Fruit fly (Drosophila melanogaster) whole organism, embryonic: ENCODE measurements around the gene dyl.

ENCODE experiments used
- Aef1 ChIP-seq: fragments of 200-800 bp; sonication (Bioruptor generic); IDR thresholded peaks from 3 replicates; pipeline ENCODE4 v1.3.6; 2022; ENCODE audit warnings: missing biosample characterization, missing genetic modification characterization
- Asciz ChIP-seq: fragments of 200-800 bp; sonication (Bioruptor generic); optimal IDR thresholded peaks from 2 replicates; lab custom pipeline; 2017; ENCODE audit warnings: missing biosample characterization, mild to moderate bottlenecking, missing genetic modification characterization, missing genetic modification reagents
- B-H2 ChIP-seq: fragments of 200-800 bp; sonication (Bioruptor generic); optimal IDR thresholded peaks from 2 replicates; lab custom pipeline; 2018; ENCODE audit warnings: missing biosample characterization, mild to moderate bottlenecking, missing genetic modification characterization
- BEAF-32 ChIP-seq: fragments of 200-800 bp; sonication (Bioruptor generic); optimal IDR thresholded peaks from 3 replicates; lab custom pipeline; 2017; ENCODE audit warnings: missing biosample characterization, missing genetic modification characterization, mild to moderate bottlenecking, moderate library complexity, missing genetic modification reagents
- Bgb ChIP-seq: fragments of 200-800 bp; sonication (Bioruptor generic); IDR thresholded peaks from 2 replicates; pipeline ENCODE4 v1.3.6; 2022; ENCODE audit warnings: missing biosample characterization, missing genetic modification characterization; ENCODE audit not compliant: partially characterized antibody
- Blimp-1 ChIP-seq: fragments of 200-800 bp; sonication (Bioruptor generic); optimal IDR thresholded peaks from 3 replicates; lab custom pipeline; 2018; ENCODE audit warnings: missing biosample characterization, missing genetic modification characterization, mild to moderate bottlenecking, moderate library complexity, missing genetic modification reagents
- Bteb2 ChIP-seq: fragments of 200-800 bp; sonication (Bioruptor generic); optimal IDR thresholded peaks from 2 replicates; lab custom pipeline; 2016; ENCODE audit warnings: missing biosample characterization, missing genetic modification characterization
- CG10267 ChIP-seq: fragments of 200-800 bp; sonication (Bioruptor generic); optimal IDR thresholded peaks from 2 replicates; lab custom pipeline; 2018; ENCODE audit warnings: missing biosample characterization, mild to moderate bottlenecking, missing genetic modification characterization, moderate library complexity
- CG12659 ChIP-seq: fragments of 200-800 bp; sonication (Bioruptor generic); optimal IDR thresholded peaks from 3 replicates; lab custom pipeline; 2017; ENCODE audit warnings: mild to moderate bottlenecking, missing biosample characterization, missing genetic modification reagents, missing genetic modification characterization
- CG12769 ChIP-seq: fragments of 200-800 bp; sonication (Bioruptor generic); optimal IDR thresholded peaks from 2 replicates; lab custom pipeline; 2019; ENCODE audit warnings: missing biosample characterization, mild to moderate bottlenecking, missing genetic modification characterization, moderate library complexity
- CG13123 ChIP-seq: fragments of 200-800 bp; sonication (Bioruptor generic); optimal IDR thresholded peaks from 2 replicates; lab custom pipeline; 2016; ENCODE audit warnings: missing biosample characterization, missing genetic modification characterization
- CG15073 ChIP-seq: fragments of 200-800 bp; sonication (Bioruptor generic); optimal IDR thresholded peaks from 2 replicates; lab custom pipeline; 2016; ENCODE audit warnings: missing biosample characterization, missing genetic modification characterization
- CG1647 ChIP-seq: fragments of 200-800 bp; sonication (Bioruptor generic); optimal IDR thresholded peaks from 3 replicates; lab custom pipeline; 2016; ENCODE audit warnings: missing biosample characterization, missing genetic modification characterization
- CG17186 ChIP-seq: fragments of 200-800 bp; sonication (Bioruptor generic); optimal IDR thresholded peaks from 3 replicates; lab custom pipeline; 2017; ENCODE audit warnings: missing biosample characterization, missing genetic modification reagents, missing genetic modification characterization
- CG17359 ChIP-seq: fragments of 200-800 bp; sonication (Bioruptor generic); optimal IDR thresholded peaks from 3 replicates; lab custom pipeline; 2018; ENCODE audit warnings: missing biosample characterization, mild to moderate bottlenecking, missing genetic modification characterization, moderate library complexity
- CG17802 ChIP-seq: fragments of 200-800 bp; sonication (Bioruptor generic); optimal IDR thresholded peaks from 2 replicates; lab custom pipeline; 2018; ENCODE audit warnings: missing biosample characterization, mild to moderate bottlenecking, missing genetic modification characterization, moderate library complexity
- CG2712 ChIP-seq: fragments of 200-800 bp; optimal IDR thresholded peaks from 3 replicates; lab custom pipeline; 2019; ENCODE audit warnings: missing biosample characterization, mild to moderate bottlenecking, missing genetic modification characterization, moderate library complexity
- CG4854 ChIP-seq: fragments of 200-800 bp; sonication (Bioruptor generic); optimal IDR thresholded peaks from 2 replicates; lab custom pipeline; 2016; ENCODE audit warnings: missing biosample characterization, missing genetic modification characterization, inconsistent platforms
- CG5953 ChIP-seq: fragments of 200-800 bp; sonication (Bioruptor generic); IDR thresholded peaks from 2 replicates; pipeline ENCODE4 v1.3.6; 2022; ENCODE audit warnings: missing biosample characterization, missing genetic modification characterization
- CG6854 ChIP-seq: fragments of 200-800 bp; sonication (Bioruptor generic); optimal IDR thresholded peaks from 3 replicates; lab custom pipeline; 2017; ENCODE audit warnings: missing biosample characterization, mild to moderate bottlenecking, missing genetic modification characterization
- CG9932 ChIP-seq: fragments of 200-800 bp; sonication (Bioruptor generic); IDR thresholded peaks from 2 replicates; pipeline ENCODE4 v1.3.6; 2022; ENCODE audit warnings: missing biosample characterization, missing genetic modification characterization
- Dll ChIP-seq: fragments of 200-800 bp; sonication (Bioruptor generic); IDR thresholded peaks from 4 replicates; pipeline ENCODE4 v1.3.6; 2022; ENCODE audit warnings: missing biosample characterization, missing genetic modification characterization; ENCODE audit not compliant: partially characterized antibody
- Dref ChIP-seq: fragments of 200-800 bp; sonication (Bioruptor generic); IDR thresholded peaks from 2 replicates; pipeline ENCODE4 v1.3.6; 2022; ENCODE audit warnings: missing biosample characterization, missing genetic modification characterization
- H2.0 ChIP-seq: fragments of 200-800 bp; sonication (Bioruptor generic); IDR thresholded peaks from 2 replicates; pipeline ENCODE4 v1.3.6; 2022; ENCODE audit warnings: missing biosample characterization, missing genetic modification characterization
- HLH3B ChIP-seq: fragments of 200-800 bp; sonication (Bioruptor generic); IDR thresholded peaks from 2 replicates; pipeline ENCODE4 v1.3.6; 2022; ENCODE audit warnings: missing biosample characterization, missing genetic modification characterization
- MBD-R2 ChIP-seq: fragments of 200-800 bp; sonication (Bioruptor generic); IDR thresholded peaks from 2 replicates; pipeline ENCODE4 v1.3.6; 2022; ENCODE audit warnings: missing biosample characterization, missing genetic modification characterization
- Nf-YC ChIP-seq: fragments of 200-800 bp; optimal IDR thresholded peaks from 3 replicates; lab custom pipeline; 2019; ENCODE audit warnings: missing biosample characterization, mild to moderate bottlenecking, missing genetic modification characterization, moderate library complexity
- Rfx ChIP-seq: fragments of 200-800 bp; sonication (Bioruptor generic); IDR thresholded peaks from 2 replicates; pipeline ENCODE4 v1.3.6; 2022; ENCODE audit warnings: missing biosample characterization, missing genetic modification characterization
- Trl ChIP-seq, 3 experiments: fragments of >200 bp in 2 of 3; fragments of 200-800 bp in 1 of 3; sonication (Bioruptor generic) in 1 of 3; optimal IDR thresholded peaks; 2 replicates in 1 of 3; 3 replicates in 2 of 3; lab custom pipeline; 2016 to 2017; ENCODE audit warnings: missing biosample characterization in 1 of 3, missing genetic modification characterization in 1 of 3
- YL-1 ChIP-seq: fragments of 200-800 bp; sonication (Bioruptor generic); optimal IDR thresholded peaks from 3 replicates; lab custom pipeline; 2017; ENCODE audit warnings: missing biosample characterization, mild to moderate bottlenecking, missing genetic modification characterization
- ato ChIP-seq: fragments of 200-800 bp; sonication (Bioruptor generic); IDR thresholded peaks from 2 replicates; pipeline ENCODE4 v1.3.6; 2022; ENCODE audit warnings: missing biosample characterization, missing genetic modification characterization; ENCODE audit not compliant: partially characterized antibody
- bbx ChIP-seq: fragments of 200-800 bp; sonication (Bioruptor generic); IDR thresholded peaks from 2 replicates; pipeline ENCODE4 v1.3.6; 2022; ENCODE audit warnings: missing biosample characterization, missing genetic modification characterization; ENCODE audit not compliant: partially characterized antibody
- bigmax ChIP-seq: fragments of 200-800 bp; sonication (Bioruptor generic); optimal IDR thresholded peaks from 2 replicates; lab custom pipeline; 2018; ENCODE audit warnings: missing biosample characterization, mild to moderate bottlenecking, missing genetic modification characterization
- cg ChIP-seq: fragments of 200-800 bp; sonication (Bioruptor generic); optimal IDR thresholded peaks from 3 replicates; lab custom pipeline; 2019; ENCODE audit warnings: missing biosample characterization, mild to moderate bottlenecking, missing genetic modification characterization, moderate library complexity
- chif ChIP-seq, 2 experiments: fragments of 200-800 bp; sonication (Bioruptor generic); optimal IDR thresholded peaks; 3 replicates each; lab custom pipeline; 2016; ENCODE audit warnings: missing biosample characterization in 2 of 2, missing genetic modification characterization in 2 of 2
- dm ChIP-seq: fragments of 200-800 bp; sonication (Bioruptor generic); optimal IDR thresholded peaks from 3 replicates; lab custom pipeline; 2016; ENCODE audit warnings: missing biosample characterization, missing genetic modification characterization
- dpn ChIP-seq, 2 experiments: fragments of 200-800 bp; sonication (Bioruptor generic); optimal IDR thresholded peaks; 3 replicates each; lab custom pipeline; 2016; ENCODE audit warnings: missing biosample characterization in 2 of 2, missing genetic modification characterization in 2 of 2
- emc ChIP-seq: fragments of 200-800 bp; sonication (Bioruptor generic); optimal IDR thresholded peaks from 2 replicates; lab custom pipeline; 2016; ENCODE audit warnings: missing biosample characterization, missing genetic modification characterization
- ems ChIP-seq: fragments of 200-800 bp; sonication (Bioruptor generic); optimal IDR thresholded peaks from 3 replicates; lab custom pipeline; 2016; ENCODE audit warnings: missing biosample characterization, missing genetic modification characterization
- esg ChIP-seq: fragments of 200-800 bp; sonication (Bioruptor generic); conservative IDR thresholded peaks from 2 replicates; pipeline ENCODE4 v1.3.6; 2022; ENCODE audit warnings: missing biosample characterization, missing genetic modification characterization
- fd102C ChIP-seq: fragments of 200-800 bp; sonication (Bioruptor generic); optimal IDR thresholded peaks from 2 replicates; lab custom pipeline; 2018; ENCODE audit warnings: missing biosample characterization, mild to moderate bottlenecking, missing genetic modification characterization, moderate library complexity
- hb ChIP-seq: fragments of 200-800 bp; sonication (Bioruptor generic); IDR thresholded peaks from 3 replicates; pipeline ENCODE4 v1.3.6; 2022; ENCODE audit warnings: missing biosample characterization, missing genetic modification characterization; ENCODE audit not compliant: partially characterized antibody
- ken ChIP-seq: fragments of 200-800 bp; sonication (Bioruptor generic); IDR thresholded peaks from 3 replicates; pipeline ENCODE4 v1.3.6; 2022; ENCODE audit warnings: missing biosample characterization, missing genetic modification characterization
- lmd ChIP-seq: fragments of 200-800 bp; sonication (Bioruptor generic); IDR thresholded peaks from 2 replicates; pipeline ENCODE4 v1.3.6; 2022; ENCODE audit warnings: missing biosample characterization, missing genetic modification characterization
- nau ChIP-seq: fragments of 200-800 bp; sonication (Bioruptor generic); optimal IDR thresholded peaks from 3 replicates; lab custom pipeline; 2017; ENCODE audit warnings: missing biosample characterization, mild to moderate bottlenecking, missing genetic modification characterization, missing genetic modification reagents
- p53 ChIP-seq: fragments of 200-800 bp; sonication (Bioruptor generic); optimal IDR thresholded peaks from 2 replicates; lab custom pipeline; 2016; ENCODE audit warnings: missing biosample characterization, missing genetic modification characterization
- ranshi ChIP-seq: fragments of 200-800 bp; sonication (Bioruptor generic); IDR thresholded peaks from 2 replicates; pipeline ENCODE4 v1.3.6; 2022; ENCODE audit warnings: missing biosample characterization, missing genetic modification characterization
- slbo ChIP-seq: fragments of 200-800 bp; sonication (Bioruptor generic); IDR thresholded peaks from 2 replicates; pipeline ENCODE4 v1.3.6; 2022; ENCODE audit warnings: missing biosample characterization, missing genetic modification characterization
- stc ChIP-seq: fragments of 200-800 bp; sonication (Bioruptor generic); IDR thresholded peaks from 2 replicates; pipeline ENCODE4 v1.3.6; 2022; ENCODE audit warnings: missing biosample characterization, missing genetic modification characterization
- vvl ChIP-seq: fragments of 200-800 bp; sonication (Bioruptor generic); IDR thresholded peaks from 2 replicates; pipeline ENCODE4 v1.3.6; 2022; ENCODE audit warnings: missing biosample characterization, missing genetic modification characterization

Gene dyl

DNA sequence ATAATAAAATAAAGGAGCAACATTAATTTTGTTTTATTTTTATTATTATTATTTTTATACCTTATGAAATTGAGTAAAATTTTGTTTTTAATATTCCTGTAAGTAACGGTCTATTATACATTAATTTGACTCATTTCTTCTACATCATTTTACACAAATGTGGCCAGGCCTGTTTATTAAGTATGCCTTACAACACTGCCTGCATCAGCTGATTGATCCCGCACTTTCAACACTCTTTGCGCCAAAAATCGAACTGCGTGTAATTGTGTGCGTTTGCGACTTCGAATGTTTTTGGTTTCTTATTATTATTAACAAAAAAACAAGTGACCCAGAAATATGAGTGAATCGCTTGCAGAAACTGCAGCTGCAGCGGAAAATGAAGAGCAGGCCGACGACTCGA is 5.8 kb upstream of the dyl start, which contains the start of gene Claspin (continued):
- TF ChIP-seq cg (GFP tag; lab: Kevin White, UChicago), result peak; percentile 68
- no peak for TF ChIP-seq Dll (GFP tag; lab: Robert Waterston, UW)
- TF ChIP-seq hb (GFP tag; lab: Robert Waterston, UW), result no peak
- peak; percentile 60 for TF ChIP-seq CG12769
- TF ChIP-seq fd102C (GFP tag; lab: Kevin White, UChicago), result no peak
- TF ChIP-seq ken (GFP tag; lab: Robert Waterston, UW), result peak; percentile 41; the same call in 1 of the 3 replicates
- no peak for TF ChIP-seq CG6854 (GFP tag; lab: Kevin White, UChicago)
- TF ChIP-seq slbo, result peak; percentile 72
- TF ChIP-seq B-H2 (GFP tag; lab: Kevin White, UChicago), result peak; percentile 65
- TF ChIP-seq esg (GFP tag; lab: Robert Waterston, UW), result no peak
- TF ChIP-seq Blimp-1 (GFP tag; lab: Kevin White, UChicago), result peak; percentile 6
- TF ChIP-seq CG5953 (GFP tag; lab: Robert Waterston, UW), result no peak
- TF ChIP-seq bbx (GFP tag; lab: Robert Waterston, UW), result peak; percentile 61
- TF ChIP-seq p53 (GFP tag; lab: Kevin White, UChicago), result no peak
- no peak for TF ChIP-seq HLH3B
- TF ChIP-seq dpn (GFP tag; optimal IDR thresholded peaks at IDR 0.05; lab: Kevin White, UChicago), result peak; percentile 60 to 65
- TF ChIP-seq ato (GFP tag; lab: Robert Waterston, UW), result no peak
- TF ChIP-seq Bgb, result peak; percentile 65
- TF ChIP-seq Bteb2, result peak; percentile 26
- TF ChIP-seq CG10267 (tag; lab: Kevin White, UChicago), result peak; percentile 95
- peak; percentile 49 for TF ChIP-seq ems (GFP tag; lab: Kevin White, UChicago)
- TF ChIP-seq CG2712 (tag; lab: Kevin White, UChicago), result peak; percentile 45
- TF ChIP-seq Nf-YC (tag; lab: Kevin White, UChicago), result peak; percentile 9
- peak; percentile 30 for TF ChIP-seq BEAF-32
- TF ChIP-seq CG17802 (tag; lab: Kevin White, UChicago), result no peak
- 0 out of 2 replicates have a peak, but pooled peaks have one; percentile 11 for TF ChIP-seq ranshi (GFP tag; lab: Robert Waterston, UW)
- TF ChIP-seq Trl (optimal IDR thresholded peaks at IDR 0.05; lab: Kevin White, UChicago), result no peak
- peak; percentile 24 for TF ChIP-seq Trl (GFP tag; optimal IDR thresholded peaks at IDR 0.05; lab: Kevin White, UChicago)
- TF ChIP-seq bigmax (GFP tag; lab: Kevin White, UChicago), result no peak
- TF ChIP-seq Dref, result peak; percentile 38
- no peak for TF ChIP-seq Asciz (GFP tag; lab: Kevin White, UChicago)
- peak; percentile 18 for TF ChIP-seq CG13123 (GFP tag; lab: Kevin White, UChicago)
- TF ChIP-seq Aef1, result 0 out of 3 replicates have a peak, but pooled peaks have one; percentile 21
- peak; percentile 40 to 43 for TF ChIP-seq chif (GFP tag; optimal IDR thresholded peaks at IDR 0.05; lab: Kevin White, UChicago)
- TF ChIP-seq H2.0 (GFP tag; lab: Robert Waterston, UW), result peak; percentile 17; the same call in 1 of the 2 replicates
- TF ChIP-seq vvl, result peak; percentile 60
- TF ChIP-seq CG17359, result peak; percentile 11
- TF ChIP-seq CG9932, result peak; percentile 73
- TF ChIP-seq CG17186 (GFP tag; lab: Kevin White, UChicago), result no peak
- TF ChIP-seq CG12659 (GFP tag; lab: Kevin White, UChicago), result peak; percentile 66
- peak; percentile 11 for TF ChIP-seq YL-1 (GFP tag; lab: Kevin White, UChicago)
- TF ChIP-seq Rfx (GFP tag; lab: Robert Waterston, UW), result peak; percentile 75
- peak; percentile 22 for TF ChIP-seq dm (GFP tag; lab: Kevin White, UChicago)
- no peak for TF ChIP-seq emc (GFP tag; lab: Kevin White, UChicago)
- TF ChIP-seq CG1647 (GFP tag; lab: Kevin White, UChicago), result peak; percentile 35
- no peak for TF ChIP-seq stc
- no peak for TF ChIP-seq nau (GFP tag; lab: Kevin White, UChicago)
- no peak for TF ChIP-seq CG15073 (GFP tag; lab: Kevin White, UChicago)
- peak; percentile 86 for TF ChIP-seq MBD-R2
- TF ChIP-seq CG4854, result peak; percentile 5
- peak; percentile 5; the same call in 1 of the 2 replicates for TF ChIP-seq lmd
